Fruit fly (Drosophila melanogaster) whole organism, embryonic: ENCODE data around the gene zuc.

Source experiments
- Blimp-1 ChIP-seq: fragments of 200-800 bp; sonication (Bioruptor generic); optimal IDR thresholded peaks from 3 replicates; lab custom pipeline; 2018; ENCODE audit warnings: missing biosample characterization, missing genetic modification characterization, mild to moderate bottlenecking, moderate library complexity, missing genetic modification reagents
- CG10654 ChIP-seq: fragments of 200-800 bp; sonication (Bioruptor generic); optimal IDR thresholded peaks from 2 replicates; lab custom pipeline; 2016; ENCODE audit warnings: missing biosample characterization, missing genetic modification characterization
- CG11093 ChIP-seq: fragments of 200-800 bp; sonication (Bioruptor generic); IDR thresholded peaks from 3 replicates; pipeline ENCODE4 v1.3.6; 2022; ENCODE audit warnings: missing biosample characterization, missing genetic modification characterization
- CG13296 ChIP-seq: fragments of 200-800 bp; sonication (Bioruptor generic); optimal IDR thresholded peaks from 3 replicates; lab custom pipeline; 2018; ENCODE audit warnings: missing biosample characterization, mild to moderate bottlenecking, missing genetic modification characterization
- CG15073 ChIP-seq: fragments of 200-800 bp; sonication (Bioruptor generic); optimal IDR thresholded peaks from 2 replicates; lab custom pipeline; 2016; ENCODE audit warnings: missing biosample characterization, missing genetic modification characterization
- CG15601 ChIP-seq: fragments of 200-800 bp; sonication (Bioruptor generic); optimal IDR thresholded peaks from 3 replicates; lab custom pipeline; 2019; ENCODE audit warnings: missing biosample characterization, mild to moderate bottlenecking, missing genetic modification characterization, moderate library complexity
- CG16815 ChIP-seq: fragments of 200-800 bp; sonication (Bioruptor generic); optimal IDR thresholded peaks from 3 replicates; lab custom pipeline; 2017; ENCODE audit warnings: missing biosample characterization, mild to moderate bottlenecking, missing genetic modification characterization
- CG1792 ChIP-seq: fragments of 200-800 bp; sonication (Bioruptor generic); optimal IDR thresholded peaks from 2 replicates; lab custom pipeline; 2016; ENCODE audit warnings: missing biosample characterization, missing genetic modification characterization
- CG2889 ChIP-seq: fragments of 200-800 bp; sonication (Bioruptor generic); IDR thresholded peaks from 3 replicates; pipeline ENCODE4 v1.3.6; 2022; ENCODE audit warnings: missing biosample characterization, missing genetic modification characterization
- CG30431 ChIP-seq: fragments of 200-800 bp; sonication (Bioruptor generic); optimal IDR thresholded peaks from 2 replicates; lab custom pipeline; 2017; ENCODE audit warnings: missing biosample characterization, missing genetic modification characterization
- CG31388 ChIP-seq: fragments of 200-800 bp; sonication (Bioruptor generic); optimal IDR thresholded peaks from 2 replicates; lab custom pipeline; 2016; ENCODE audit warnings: missing biosample characterization, missing genetic modification characterization
- CG32532 ChIP-seq: fragments of 200-800 bp; sonication (Bioruptor generic); IDR thresholded peaks from 2 replicates; pipeline ENCODE4 v1.3.6; 2022; ENCODE audit warnings: missing biosample characterization, missing genetic modification characterization
- CG3281 ChIP-seq: fragments of 200-800 bp; sonication (Bioruptor generic); optimal IDR thresholded peaks from 3 replicates; lab custom pipeline; 2017; ENCODE audit warnings: missing biosample characterization, mild to moderate bottlenecking, missing genetic modification characterization
- CG4707 ChIP-seq: fragments of 200-800 bp; sonication (Bioruptor generic); optimal IDR thresholded peaks from 2 replicates; lab custom pipeline; 2018; ENCODE audit warnings: missing biosample characterization, mild to moderate bottlenecking, missing genetic modification characterization, moderate library complexity
- CG4730 ChIP-seq: fragments of 200-800 bp; sonication (Bioruptor generic); IDR thresholded peaks from 2 replicates; pipeline ENCODE4 v1.3.6; 2022; ENCODE audit warnings: missing biosample characterization, missing genetic modification characterization
- CG6175 ChIP-seq: fragments of 200-800 bp; sonication (Bioruptor generic); IDR thresholded peaks from 3 replicates; pipeline ENCODE4 v1.3.6; 2022; ENCODE audit warnings: missing biosample characterization, missing genetic modification characterization
- CG7556 ChIP-seq: fragments of 200-800 bp; sonication (Bioruptor generic); optimal IDR thresholded peaks from 2 replicates; lab custom pipeline; 2017; ENCODE audit warnings: missing biosample characterization, mild to moderate bottlenecking, missing genetic modification characterization
- CG7745 ChIP-seq: fragments of 200-800 bp; sonication (Bioruptor generic); optimal IDR thresholded peaks from 2 replicates; lab custom pipeline; 2018; ENCODE audit warnings: missing biosample characterization, mild to moderate bottlenecking, missing genetic modification characterization, moderate library complexity
- Chrac-16 ChIP-seq: fragments of 200-800 bp; sonication (Bioruptor generic); optimal IDR thresholded peaks from 3 replicates; lab custom pipeline; 2016; ENCODE audit warnings: missing biosample characterization, missing genetic modification characterization
- Dfd ChIP-seq, 2 experiments: fragments of >200 bp; optimal IDR thresholded peaks; 2 replicates each; lab custom pipeline; 2017; ENCODE audit warnings: missing biosample characterization in 2 of 2, missing genetic modification characterization in 2 of 2
- HLH4C ChIP-seq: fragments of 200-800 bp; sonication (Bioruptor generic); IDR thresholded peaks from 3 replicates; pipeline ENCODE4 v1.3.6; 2022; ENCODE audit warnings: missing biosample characterization, missing genetic modification characterization; ENCODE audit not compliant: partially characterized antibody
- HLHmδ ChIP-seq: fragments of 200-800 bp; sonication (Bioruptor generic); optimal IDR thresholded peaks from 2 replicates; lab custom pipeline; 2018; ENCODE audit warnings: missing biosample characterization, mild to moderate bottlenecking, missing genetic modification characterization, moderate library complexity
- Kr ChIP-seq: fragments of 200-800 bp; sonication (Bioruptor generic); optimal IDR thresholded peaks from 2 replicates; lab custom pipeline; 2017; ENCODE audit warnings: missing biosample characterization, mild to moderate bottlenecking, missing genetic modification characterization
- Mrtf ChIP-seq: fragments of 200-800 bp; sonication (Bioruptor generic); IDR thresholded peaks from 3 replicates; pipeline ENCODE4 v1.3.6; 2022; ENCODE audit warnings: missing biosample characterization, missing genetic modification characterization
- Nf-YA ChIP-seq: fragments of 200-800 bp; sonication (Bioruptor generic); IDR thresholded peaks from 2 replicates; pipeline ENCODE4 v1.3.6; 2022; ENCODE audit warnings: missing biosample characterization, missing genetic modification characterization
- NfI ChIP-seq: fragments of 200-800 bp; sonication (Bioruptor generic); optimal IDR thresholded peaks from 3 replicates; lab custom pipeline; 2018; ENCODE audit warnings: missing biosample characterization, mild to moderate bottlenecking, missing genetic modification characterization, moderate library complexity
- Stat92E ChIP-seq, 3 experiments: fragments of >200 bp in 2 of 3; fragments of 200-800 bp in 1 of 3; sonication (Bioruptor generic) in 1 of 3; optimal IDR thresholded peaks; 2 replicates each; lab custom pipeline; 2017 to 2019; ENCODE audit warnings: missing biosample characterization in 3 of 3, missing genetic modification characterization in 3 of 3, mild to moderate bottlenecking in 1 of 3, moderate library complexity in 1 of 3
- Taf1 ChIP-seq: fragments of 200-800 bp; sonication (Bioruptor generic); IDR thresholded peaks from 2 replicates; pipeline ENCODE4 v1.3.6; 2022; ENCODE audit warnings: missing biosample characterization, missing genetic modification characterization
- Usf ChIP-seq: fragments of 200-800 bp; sonication (Bioruptor generic); optimal IDR thresholded peaks from 2 replicates; lab custom pipeline; 2017; ENCODE audit warnings: missing genotype, missing biosample characterization, missing genetic modification characterization
- ase ChIP-seq: fragments of 200-800 bp; sonication (Bioruptor generic); IDR thresholded peaks from 3 replicates; pipeline ENCODE4 v1.3.6; 2022; ENCODE audit warnings: missing biosample characterization, missing genetic modification characterization
- ato ChIP-seq: fragments of 200-800 bp; sonication (Bioruptor generic); IDR thresholded peaks from 2 replicates; pipeline ENCODE4 v1.3.6; 2022; ENCODE audit warnings: missing biosample characterization, missing genetic modification characterization; ENCODE audit not compliant: partially characterized antibody
- da ChIP-seq: fragments of 200-800 bp; sonication (Bioruptor generic); optimal IDR thresholded peaks from 2 replicates; lab custom pipeline; 2016; ENCODE audit warnings: missing biosample characterization, missing genetic modification characterization
- fu2 ChIP-seq: fragments of 200-800 bp; sonication (Bioruptor generic); optimal IDR thresholded peaks from 2 replicates; lab custom pipeline; 2016; ENCODE audit warnings: missing biosample characterization, missing genetic modification characterization
- gce ChIP-seq: fragments of 200-800 bp; sonication (Bioruptor generic); IDR thresholded peaks from 3 replicates; pipeline ENCODE4 v1.3.6; 2022; ENCODE audit warnings: missing biosample characterization, missing genetic modification characterization
- gcm ChIP-seq: fragments of 200-800 bp; sonication (Bioruptor generic); optimal IDR thresholded peaks from 2 replicates; lab custom pipeline; 2019; ENCODE audit warnings: missing biosample characterization, mild to moderate bottlenecking, missing genetic modification characterization, moderate library complexity
- ham ChIP-seq: fragments of 200-800 bp; sonication (Bioruptor generic); IDR thresholded peaks from 2 replicates; pipeline ENCODE4 v1.3.6; 2022; ENCODE audit warnings: missing biosample characterization, missing genetic modification characterization
- insv ChIP-seq, 2 experiments: fragments of 200-800 bp; sonication (Bioruptor generic); optimal IDR thresholded peaks; 3 replicates each; lab custom pipeline; 2016 to 2018; ENCODE audit warnings: missing biosample characterization in 2 of 2, missing genetic modification characterization in 2 of 2
- klu ChIP-seq: fragments of 200-800 bp; sonication (Bioruptor generic); IDR thresholded peaks from 2 replicates; pipeline ENCODE4 v1.3.6; 2022; ENCODE audit warnings: missing biosample characterization, missing genetic modification characterization
- lmd ChIP-seq: fragments of 200-800 bp; sonication (Bioruptor generic); IDR thresholded peaks from 2 replicates; pipeline ENCODE4 v1.3.6; 2022; ENCODE audit warnings: missing biosample characterization, missing genetic modification characterization
- luna ChIP-seq: fragments of 200-800 bp; sonication (Bioruptor generic); optimal IDR thresholded peaks from 2 replicates; lab custom pipeline; 2016; ENCODE audit warnings: missing biosample characterization, missing genetic modification characterization
- org-1 ChIP-seq: fragments of 200-800 bp; sonication (Bioruptor generic); optimal IDR thresholded peaks from 2 replicates; lab custom pipeline; 2017; ENCODE audit warnings: missing biosample characterization, missing genetic modification characterization
- pb ChIP-seq: fragments of 200-800 bp; sonication (Bioruptor generic); optimal IDR thresholded peaks from 3 replicates; lab custom pipeline; 2016; ENCODE audit warnings: missing biosample characterization, missing genetic modification characterization
- peb ChIP-seq: fragments of 200-800 bp; sonication (Bioruptor generic); IDR thresholded peaks from 2 replicates; pipeline ENCODE4 v1.3.6; 2022; ENCODE audit warnings: missing biosample characterization, missing genetic modification characterization
- pita ChIP-seq: fragments of 200-800 bp; sonication (Bioruptor generic); optimal IDR thresholded peaks from 2 replicates; lab custom pipeline; 2017; ENCODE audit warnings: missing biosample characterization, mild to moderate bottlenecking, missing genetic modification characterization
- salm ChIP-seq: fragments of 200-800 bp; sonication (Bioruptor generic); optimal IDR thresholded peaks from 2 replicates; lab custom pipeline; 2018; ENCODE audit warnings: missing biosample characterization, mild to moderate bottlenecking, missing genetic modification characterization
- schlank ChIP-seq: fragments of 200-800 bp; sonication (Bioruptor generic); optimal IDR thresholded peaks from 2 replicates; lab custom pipeline; 2018; ENCODE audit warnings: missing biosample characterization, mild to moderate bottlenecking, missing genetic modification characterization
- slbo ChIP-seq: fragments of 200-800 bp; sonication (Bioruptor generic); IDR thresholded peaks from 2 replicates; pipeline ENCODE4 v1.3.6; 2022; ENCODE audit warnings: missing biosample characterization, missing genetic modification characterization
- stwl ChIP-seq: fragments of 200-800 bp; sonication (Bioruptor generic); optimal IDR thresholded peaks from 3 replicates; lab custom pipeline; 2018; ENCODE audit warnings: missing biosample characterization, mild to moderate bottlenecking, missing genetic modification characterization, moderate library complexity
- zfh2 ChIP-seq: fragments of 200-800 bp; sonication (Bioruptor generic); optimal IDR thresholded peaks from 2 replicates; lab custom pipeline; 2016; ENCODE audit warnings: missing biosample characterization, missing genetic modification characterization

zuc gene

DNA sequence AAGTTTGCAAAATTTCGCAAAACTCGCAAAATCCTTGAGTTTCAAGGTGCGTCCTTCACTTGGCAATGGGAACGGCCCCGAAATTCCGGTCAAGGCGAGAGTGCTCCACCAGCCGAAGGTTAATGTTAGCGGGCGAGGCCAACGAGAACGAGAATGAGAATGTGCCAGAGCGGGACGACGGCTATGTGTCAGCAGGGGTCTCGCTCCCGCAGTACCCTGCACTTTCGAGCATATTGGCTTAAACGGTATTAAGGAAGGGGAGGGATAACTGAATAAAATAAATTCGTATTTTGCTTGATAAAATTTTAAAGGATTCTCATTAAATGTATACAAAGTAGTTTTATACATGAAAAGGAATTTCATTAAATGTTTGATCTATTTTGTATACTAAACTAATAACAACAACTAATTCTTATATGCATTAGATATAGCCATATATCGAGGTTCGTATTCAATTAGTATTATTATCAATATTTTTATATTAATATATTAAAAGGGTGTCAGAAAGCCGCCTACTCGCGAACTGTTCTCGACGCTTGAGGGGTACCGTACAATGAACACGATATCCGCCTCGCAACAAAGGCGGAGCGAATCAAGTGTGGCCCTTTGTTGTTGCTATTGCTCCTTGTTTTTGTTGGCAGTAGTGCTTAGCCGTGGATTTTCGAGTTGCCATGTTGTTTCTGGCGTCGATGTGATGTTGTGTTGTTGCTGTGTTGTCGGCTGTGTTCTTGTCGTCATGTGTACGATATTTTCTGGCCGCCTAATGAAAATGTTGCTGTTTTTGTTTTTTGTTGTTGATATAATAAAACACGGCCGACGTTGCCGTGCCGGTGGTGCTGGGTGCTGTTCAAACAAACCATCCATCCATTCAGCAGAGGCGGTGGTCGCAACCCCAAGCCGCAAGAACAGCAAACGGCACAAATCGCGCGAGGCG lies 17.0 kb upstream of the zuc start (continued):
- TF ChIP-seq CG30431 (GFP tag; lab: Kevin White, UChicago), result peak; percentile 87
- TF ChIP-seq CG2889 (GFP tag; lab: Robert Waterston, UW), result no peak
- no peak for TF ChIP-seq HLH4C (GFP tag; lab: Robert Waterston, UW)
- no peak for TF ChIP-seq ham (GFP tag; lab: Robert Waterston, UW)
- peak; percentile 91 for TF ChIP-seq Blimp-1 (GFP tag; lab: Kevin White, UChicago)
- TF ChIP-seq peb (GFP tag; lab: Robert Waterston, UW), result no peak
- no peak for TF ChIP-seq stwl (tag; lab: Kevin White, UChicago)
- TF ChIP-seq salm (tag; lab: Kevin White, UChicago), result peak; percentile 89
- TF ChIP-seq Mrtf (GFP tag; lab: Robert Waterston, UW), result no peak
- peak; percentile 32 for TF ChIP-seq luna (GFP tag; lab: Kevin White, UChicago)
- TF ChIP-seq ase (GFP tag; lab: Robert Waterston, UW), result no peak
- no peak for TF ChIP-seq CG7745 (tag; lab: Kevin White, UChicago)
- TF ChIP-seq CG4707 (GFP tag; lab: Kevin White, UChicago), result peak; percentile 22
- TF ChIP-seq CG7556 (GFP tag; lab: Kevin White, UChicago), result peak; percentile 99
- peak; percentile 6 for TF ChIP-seq schlank (tag; lab: Kevin White, UChicago)
- TF ChIP-seq gcm (GFP tag; lab: Kevin White, UChicago), result peak; percentile 96
- TF ChIP-seq ato (GFP tag; lab: Robert Waterston, UW), result no peak
- TF ChIP-seq slbo (GFP tag; lab: Robert Waterston, UW), result no peak
- peak; percentile 98 for TF ChIP-seq CG13296 (GFP tag; lab: Kevin White, UChicago)
- peak; percentile 79 for TF ChIP-seq CG31388
- no peak for TF ChIP-seq CG4730 (GFP tag; lab: Robert Waterston, UW)
- peak; percentile 86 for TF ChIP-seq CG11093 (GFP tag; lab: Robert Waterston, UW)
- TF ChIP-seq Kr (GFP tag; lab: Kevin White, UChicago), result no peak
- peak in 1 of 2 experiments; percentile 47 for TF ChIP-seq insv (GFP tag; optimal IDR thresholded peaks at IDR 0.05; lab: Kevin White, UChicago)
- TF ChIP-seq CG15073 (GFP tag; lab: Kevin White, UChicago), result peak; percentile 52
- no peak for TF ChIP-seq klu (GFP tag; lab: Robert Waterston, UW)
- peak; percentile 96 for TF ChIP-seq CG3281 (GFP tag; lab: Kevin White, UChicago)
- peak; percentile 56 for TF ChIP-seq HLHmδ (GFP tag; lab: Kevin White, UChicago)
- peak in 1 of 3 experiments; percentile 73 for TF ChIP-seq Stat92E (GFP tag; optimal IDR thresholded peaks at IDR 0.05; lab: Kevin White, UChicago)
- TF ChIP-seq CG15601 (tag; lab: Kevin White, UChicago), result peak; percentile 93
- TF ChIP-seq CG32532, result no peak
- peak; percentile 3 for TF ChIP-seq zfh2 (GFP tag; lab: Kevin White, UChicago)
- peak; percentile 88 for TF ChIP-seq CG10654 (GFP tag; lab: Kevin White, UChicago)
- TF ChIP-seq pb, result peak; percentile 26
- peak; percentile 93 for TF ChIP-seq org-1 (GFP tag; lab: Kevin White, UChicago)
- peak; percentile 94 for TF ChIP-seq Usf (GFP tag; lab: Kevin White, UChicago)
- TF ChIP-seq da (GFP tag; lab: Kevin White, UChicago), result no peak
- TF ChIP-seq Nf-YA (GFP tag; lab: Robert Waterston, UW), result no peak
- no peak for TF ChIP-seq lmd (GFP tag; lab: Robert Waterston, UW)
- peak; percentile 22 for TF ChIP-seq fu2 (GFP tag; lab: Kevin White, UChicago)
- no peak for TF ChIP-seq pita (GFP tag; lab: Kevin White, UChicago)
- peak; percentile 94 for TF ChIP-seq CG16815
- TF ChIP-seq gce (GFP tag; lab: Robert Waterston, UW), result no peak
- peak; percentile 90 for TF ChIP-seq Chrac-16 (GFP tag; lab: Kevin White, UChicago)
- TF ChIP-seq NfI (GFP tag; lab: Kevin White, UChicago), result peak; percentile 91
- no peak for TF ChIP-seq Taf1 (GFP tag; lab: Robert Waterston, UW)
- TF ChIP-seq Dfd (GFP tag; optimal IDR thresholded peaks at IDR 0.05; lab: Kevin White, UChicago), result no peak
- TF ChIP-seq CG1792 (GFP tag; lab: Kevin White, UChicago), result peak; percentile 46
- no peak for TF ChIP-seq CG6175 (GFP tag; lab: Robert Waterston, UW)
